Fruit fly (Drosophila melanogaster): ENCODE measurements around the gene GstD10.

Gene GstD10

dm6 chr3R:12379708-12380107 is 14.2 kb upstream of the GstD10 start, which contains the start of gene GstD8:
Gene GstD8 (plus strand): TSS chr3R:12380008.
- TF ChIP-seq Hnf4 (GFP tag; optimal IDR thresholded peaks at IDR 0.05): no peak
- no peak for TF ChIP-seq Jra (GFP tag; optimal IDR thresholded peaks at IDR 0.05)
- no peak for TF ChIP-seq Abd-B (GFP tag; optimal IDR thresholded peaks at IDR 0.05)
- TF ChIP-seq usp (GFP tag; optimal IDR thresholded peaks at IDR 0.05): no peak
- no peak for TF ChIP-seq Hr83 (GFP tag; optimal IDR thresholded peaks at IDR 0.05; ENCODE audit: poor library complexity, severe bottlenecking)
- no peak for TF ChIP-seq dl (GFP tag; optimal IDR thresholded peaks at IDR 0.05; ENCODE audit: insufficient read depth in 1 of 2, partially characterized antibody in 2 of 2)
- TF ChIP-seq N (GFP tag; optimal IDR thresholded peaks at IDR 0.05): no peak
- no peak for TF ChIP-seq dmrt93B (GFP tag; optimal IDR thresholded peaks at IDR 0.05)
- no peak for TF ChIP-seq Sp1 (GFP tag; optimal IDR thresholded peaks at IDR 0.05)
- no peak for TF ChIP-seq OdsH (GFP tag; optimal IDR thresholded peaks at IDR 0.05)
- TF ChIP-seq CrebA (GFP tag; optimal IDR thresholded peaks at IDR 0.05; ENCODE audit: borderline replicate concordance): no peak
- no peak for TF ChIP-seq Vsx2 (GFP tag; optimal IDR thresholded peaks at IDR 0.05; ENCODE audit: partially characterized antibody)
- TF ChIP-seq Rel (GFP tag; optimal IDR thresholded peaks at IDR 0.05): no peak
- no peak for TF ChIP-seq Rel (tag; optimal IDR thresholded peaks at IDR 0.05)
- TF ChIP-seq ey (GFP tag; optimal IDR thresholded peaks at IDR 0.05): no peak
- TF ChIP-seq rgr (GFP tag; optimal IDR thresholded peaks at IDR 0.05): no peak
- TF ChIP-seq Dfd (GFP tag; optimal IDR thresholded peaks at IDR 0.05): no peak

- TF ChIP-seq Hr83 (GFP tag; optimal IDR thresholded peaks at IDR 0.05; ENCODE audit: poor library complexity, severe bottlenecking) (no peak), foxo (GFP tag; optimal IDR thresholded peaks at IDR 0.05) (no peak), h (GFP tag; optimal IDR thresholded peaks at IDR 0.05) (no peak), dmrt93B (GFP tag; optimal IDR thresholded peaks at IDR 0.05) (no peak), dsf (GFP tag; optimal IDR thresholded peaks at IDR 0.05; ENCODE audit: borderline replicate concordance) (no peak), Jra (GFP tag; optimal IDR thresholded peaks at IDR 0.05) (no peak), CG32264 (GFP tag; optimal IDR thresholded peaks at IDR 0.05) (no peak), Dfd (GFP tag; optimal IDR thresholded peaks at IDR 0.05) (no peak), Hr78 (GFP tag; optimal IDR thresholded peaks at IDR 0.05) (no peak), psq (GFP tag; optimal IDR thresholded peaks at IDR 0.05) (no peak), usp (GFP tag; optimal IDR thresholded peaks at IDR 0.05) (no peak), sage (GFP tag; optimal IDR thresholded peaks at IDR 0.05) (no peak), pan (optimal IDR thresholded peaks at IDR 0.05) (no peak)
Measured at dm6 chr3R:12379249-12379648, 13.7 kb upstream of the GstD10 start.

DNA sequence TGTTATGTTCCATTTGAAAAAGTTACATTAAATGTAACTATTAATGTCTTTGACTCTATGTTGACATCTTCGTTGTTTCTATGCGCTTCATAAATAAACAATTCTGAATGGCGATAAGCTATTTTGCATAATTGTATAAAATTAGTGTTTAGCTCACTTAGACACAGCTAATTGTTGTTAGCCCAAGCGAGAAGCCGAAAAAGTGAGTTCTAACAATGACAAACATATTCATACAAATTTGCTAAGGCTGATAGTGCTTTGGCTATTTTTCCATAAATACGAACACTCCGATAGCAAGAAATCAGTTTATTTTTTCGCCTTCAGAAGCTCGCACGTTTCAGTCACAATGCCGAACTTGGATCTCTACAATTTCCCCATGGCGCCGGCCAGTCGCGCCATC is 12.7 kb upstream of the GstD10 start, which contains the start of gene GstD7:
TSS of gene GstD7 (plus strand) at position 301 of the 400 bp plus-strand sequence.
- TF ChIP-seq dmrt93B (GFP tag; optimal IDR thresholded peaks at IDR 0.05) (no peak), Abd-B (GFP tag; optimal IDR thresholded peaks at IDR 0.05) (no peak), dl (GFP tag; optimal IDR thresholded peaks at IDR 0.05; ENCODE audit: insufficient read depth in 1 of 2, partially characterized antibody in 2 of 2) (no peak), CG9705 (GFP tag; optimal IDR thresholded peaks at IDR 0.05) (no peak), HLH106 (tag; optimal IDR thresholded peaks at IDR 0.05) (no peak), Rel (GFP tag; optimal IDR thresholded peaks at IDR 0.05) (no peak), Rel (tag; optimal IDR thresholded peaks at IDR 0.05) (no peak), Dfd (GFP tag; optimal IDR thresholded peaks at IDR 0.05) (no peak), sage (GFP tag; optimal IDR thresholded peaks at IDR 0.05) (no peak), tai (GFP tag; optimal IDR thresholded peaks at IDR 0.05) (no peak), h (GFP tag; optimal IDR thresholded peaks at IDR 0.05) (no peak), psq (GFP tag; optimal IDR thresholded peaks at IDR 0.05) (no peak), Vsx2 (GFP tag; optimal IDR thresholded peaks at IDR 0.05; ENCODE audit: partially characterized antibody) (no peak), CrebA (GFP tag; optimal IDR thresholded peaks at IDR 0.05; ENCODE audit: borderline replicate concordance) (no peak), sv (GFP tag; optimal IDR thresholded peaks at IDR 0.05) (no peak), Myc (optimal IDR thresholded peaks at IDR 0.05) (no peak), ey (GFP tag; optimal IDR thresholded peaks at IDR 0.05) (no peak)

DNA sequence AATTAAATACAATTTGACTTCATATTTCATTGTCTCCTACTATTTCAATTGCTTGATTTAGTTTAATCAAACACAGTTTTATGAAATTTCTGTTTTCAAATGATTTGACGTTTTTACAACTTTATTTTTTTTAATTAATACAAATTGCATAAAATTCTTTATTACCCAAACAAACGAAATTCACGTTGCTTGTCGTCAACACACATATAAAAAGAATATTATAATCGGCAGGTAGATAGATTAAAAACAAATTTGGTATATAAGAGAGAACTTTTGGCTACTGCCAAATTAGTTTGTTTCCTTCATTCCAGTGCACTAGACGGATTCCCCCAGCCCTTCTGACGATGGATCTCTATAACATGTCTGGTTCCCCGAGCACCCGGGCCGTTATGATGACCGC is 11.3 kb upstream of the GstD10 start, which contains the start of gene GstD6:
TSS of gene GstD6 (plus strand) at position 301 of the 400 bp plus-strand sequence.
- no peak for TF ChIP-seq usp (GFP tag; optimal IDR thresholded peaks at IDR 0.05)
- TF ChIP-seq CG32264 (GFP tag; optimal IDR thresholded peaks at IDR 0.05): no peak
- no peak for TF ChIP-seq Mio (GFP tag; optimal IDR thresholded peaks at IDR 0.05)

DNA sequence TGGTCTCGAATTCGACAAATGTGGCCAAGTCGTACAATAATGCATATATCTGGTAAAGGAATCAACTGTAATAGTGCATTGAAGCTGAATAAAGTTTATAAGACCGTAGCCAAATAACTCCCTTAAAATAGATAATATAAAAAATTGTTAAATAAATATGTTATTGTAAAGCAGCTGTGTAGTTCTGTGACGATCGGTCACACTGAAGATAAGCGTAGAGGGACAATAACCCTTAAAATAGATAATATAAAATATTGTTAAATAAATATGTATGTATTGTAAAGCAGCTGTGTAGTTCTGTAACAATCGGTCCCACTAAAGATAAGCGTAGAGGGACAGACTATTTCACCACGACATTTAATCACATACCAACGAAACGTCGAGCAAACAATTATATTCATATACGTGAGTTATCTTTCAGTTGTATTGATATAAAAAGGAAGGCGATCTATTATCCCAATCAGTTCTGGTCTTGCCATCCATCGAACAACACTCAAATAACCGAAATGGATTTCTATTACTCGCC is 9.8 kb upstream of the GstD10 start, which contains the start of gene GstD5:
TSS of gene GstD5 (plus strand) at position 476 of the 526 bp plus-strand sequence.
- no peak for TF ChIP-seq h (GFP tag; optimal IDR thresholded peaks at IDR 0.05)
- no peak for TF ChIP-seq sv (GFP tag; optimal IDR thresholded peaks at IDR 0.05)
- TF ChIP-seq jim (GFP tag; optimal IDR thresholded peaks at IDR 0.05): no peak
- no peak for TF ChIP-seq Hnf4 (GFP tag; optimal IDR thresholded peaks at IDR 0.05)
- TF ChIP-seq Mio (GFP tag; optimal IDR thresholded peaks at IDR 0.05): no peak
- TF ChIP-seq woc (GFP tag; optimal IDR thresholded peaks at IDR 0.05): no peak
- TF ChIP-seq lola (GFP tag; optimal IDR thresholded peaks at IDR 0.05): no peak
- TF ChIP-seq Vsx2 (GFP tag; optimal IDR thresholded peaks at IDR 0.05; ENCODE audit: partially characterized antibody): no peak
- TF ChIP-seq Abd-B (GFP tag; optimal IDR thresholded peaks at IDR 0.05): no peak
- TF ChIP-seq dl (GFP tag; optimal IDR thresholded peaks at IDR 0.05; ENCODE audit: insufficient read depth in 1 of 2, partially characterized antibody in 2 of 2): no peak
- no peak for TF ChIP-seq foxo (GFP tag; optimal IDR thresholded peaks at IDR 0.05)
- TF ChIP-seq brk (GFP tag; optimal IDR thresholded peaks at IDR 0.05): no peak
- TF ChIP-seq Jra (GFP tag; optimal IDR thresholded peaks at IDR 0.05): no peak
- TF ChIP-seq Myc (optimal IDR thresholded peaks at IDR 0.05): no peak
- TF ChIP-seq psq (GFP tag; optimal IDR thresholded peaks at IDR 0.05): no peak
- no peak for TF ChIP-seq pan (optimal IDR thresholded peaks at IDR 0.05)
- TF ChIP-seq rgr (GFP tag; optimal IDR thresholded peaks at IDR 0.05): no peak
- no peak for TF ChIP-seq CrebA (GFP tag; optimal IDR thresholded peaks at IDR 0.05; ENCODE audit: borderline replicate concordance)
